Worm (Caenorhabditis elegans) whole organism, late embryonic: ENCODE data around the gene prp-8.

Source experiments
- C08G9.2 ChIP-seq: sonication (generic microtip); optimal IDR thresholded peaks from 2 replicates; lab custom pipeline; 2016; ENCODE audit warnings: mild to moderate bottlenecking, missing genetic modification characterization, moderate library complexity, missing compliant biosample characterization
- ama-1 ChIP-seq: fragments of 150-350 bp; optimal IDR thresholded peaks from 2 replicates; lab custom pipeline; 2014
- dmd-4 ChIP-seq: sonication (generic microtip); optimal IDR thresholded peaks from 2 replicates; lab custom pipeline; 2016; ENCODE audit warnings: borderline replicate concordance, missing genetic modification characterization, missing compliant biosample characterization
- dve-1 ChIP-seq: sonication (generic microtip); optimal IDR thresholded peaks from 2 replicates; lab custom pipeline; 2017; ENCODE audit warnings: antibody characterized with exemption, mild to moderate bottlenecking, missing genetic modification characterization, missing compliant biosample characterization
- eyg-1 ChIP-seq: sonication (generic microtip); optimal IDR thresholded peaks from 2 replicates; lab custom pipeline; 2016; ENCODE audit warnings: missing genotype, missing genetic modification characterization, missing compliant biosample characterization
- nfya-1 ChIP-seq: sonication (generic microtip); optimal IDR thresholded peaks from 2 replicates; lab custom pipeline; 2017; ENCODE audit warnings: missing genetic modification characterization, mild to moderate bottlenecking, missing compliant biosample characterization, antibody characterized with exemption, moderate library complexity
- pha-4 ChIP-seq: fragments of 150-350 bp; optimal IDR thresholded peaks from 2 replicates; lab custom pipeline; 2018; ENCODE audit warnings: missing biosample characterization, missing genetic modification reagents, missing genetic modification characterization
- pqm-1 ChIP-seq: sonication (generic microtip); optimal IDR thresholded peaks from 2 replicates; lab custom pipeline; 2016; ENCODE audit warnings: missing genetic modification characterization, missing compliant biosample characterization
- rnt-1 ChIP-seq: sonication (generic microtip); optimal IDR thresholded peaks from 2 replicates; lab custom pipeline; 2016; ENCODE audit warnings: missing genetic modification characterization, missing compliant biosample characterization
- sdc-2 ChIP-seq: sonication (generic microtip); optimal IDR thresholded peaks from 2 replicates; lab custom pipeline; 2016; ENCODE audit warnings: missing genotype, missing genetic modification characterization, missing compliant biosample characterization
- unc-55 ChIP-seq: sonication (generic microtip); optimal IDR thresholded peaks from 2 replicates; lab custom pipeline; 2017; ENCODE audit warnings: missing biosample characterization, missing genetic modification reagents, missing genetic modification characterization

- TF ChIP-seq eyg-1 (no peak), dve-1 (tag; lab: Kevin White, UChicago) (no peak), nfya-1 (tag; lab: Kevin White, UChicago) (no peak), sdc-2 (no peak), pha-4 (tag; lab: Kevin White, UChicago) (no peak), unc-55 (GFP tag; lab: Kevin White, UChicago) (no peak), ama-1 (lab: Kevin White, UChicago) (no peak), rnt-1 (no peak), pqm-1 (tag; lab: Kevin White, UChicago) (no peak), dmd-4 (tag; lab: Kevin White, UChicago) (no peak), C08G9.2 (tag; lab: Kevin White, UChicago) (no peak)
These were observed 27.5 kb downstream of the prp-8 start, which contains the start of gene C50C3.1 for ce11 chrIII:8191695-8192094.
